Fruit fly (Drosophila melanogaster) whole organism, wandering third instar larva: ENCODE measurements around the gene CG6966.

Source experiments
- Abd-B ChIP-seq: fragments of >200 bp; optimal IDR thresholded peaks from 2 replicates; lab custom pipeline; 2017; ENCODE audit warnings: missing biosample characterization, missing genetic modification characterization
- CG32264 ChIP-seq: fragments of 200-800 bp; sonication (Bioruptor generic); optimal IDR thresholded peaks from 2 replicates; lab custom pipeline; 2016; ENCODE audit warnings: missing biosample characterization, missing genetic modification characterization
- CrebA ChIP-seq: fragments of 200-800 bp; sonication (Bioruptor generic); optimal IDR thresholded peaks from 2 replicates; lab custom pipeline; 2016; ENCODE audit warnings: missing biosample characterization, mild to moderate bottlenecking, missing genetic modification characterization, borderline replicate concordance
- Dfd ChIP-seq: fragments of >200 bp; optimal IDR thresholded peaks from 2 replicates; lab custom pipeline; 2017; ENCODE audit warnings: missing biosample characterization, missing genetic modification characterization
- Dif ChIP-seq: fragments of 200-275, 200-300 bp; sonication (Bioruptor generic); optimal IDR thresholded peaks from 2 replicates; lab custom pipeline; 2018; ENCODE audit warnings: missing biosample characterization, missing genetic modification characterization; ENCODE audit not compliant: partially characterized antibody
- HLH106 ChIP-seq: fragments of 200-800 bp; optimal IDR thresholded peaks from 3 replicates; lab custom pipeline; 2019; ENCODE audit warnings: missing biosample characterization, mild to moderate bottlenecking, missing genetic modification characterization, moderate library complexity
- Hnf4 ChIP-seq: fragments of 200-800 bp; sonication (Bioruptor generic); optimal IDR thresholded peaks from 2 replicates; lab custom pipeline; 2016; ENCODE audit warnings: missing biosample characterization, mild to moderate bottlenecking, missing genetic modification characterization
- Hr78 ChIP-seq: fragments of >200 bp; optimal IDR thresholded peaks from 2 replicates; lab custom pipeline; 2017; ENCODE audit warnings: missing biosample characterization, missing genetic modification characterization
- Hr83 ChIP-seq: fragments of 200-300 bp; sonication (Bioruptor generic); optimal IDR thresholded peaks from 2 replicates; lab custom pipeline; 2016; ENCODE audit warnings: missing biosample characterization, mild to moderate bottlenecking, missing genetic modification characterization, moderate library complexity; ENCODE audit not compliant: poor library complexity, severe bottlenecking
- Jra ChIP-seq: sonication (Bioruptor generic); optimal IDR thresholded peaks from 2 replicates; lab custom pipeline; 2016; ENCODE audit warnings: missing biosample characterization, missing genetic modification characterization
- Mio ChIP-seq: sonication (Bioruptor generic); optimal IDR thresholded peaks from 2 replicates; lab custom pipeline; 2016; ENCODE audit warnings: missing biosample characterization, missing genetic modification characterization
- N ChIP-seq: fragments of >200 bp; optimal IDR thresholded peaks from 2 replicates; lab custom pipeline; 2018; ENCODE audit warnings: missing biosample characterization, missing external identifiers, missing genetic modification characterization
- OdsH ChIP-seq: fragments of 200-800 bp; sonication (Bioruptor generic); optimal IDR thresholded peaks from 2 replicates; lab custom pipeline; 2016; ENCODE audit warnings: missing biosample characterization, mild to moderate bottlenecking, missing genetic modification characterization
- Sp1 ChIP-seq: fragments of 200-800 bp; sonication (Bioruptor generic); optimal IDR thresholded peaks from 3 replicates; lab custom pipeline; 2019; ENCODE audit warnings: missing biosample characterization, mild to moderate bottlenecking, missing genetic modification characterization, moderate library complexity
- Vsx2 ChIP-seq: fragments of 200-300, 225-300 bp; sonication (Bioruptor generic); optimal IDR thresholded peaks from 2 replicates; lab custom pipeline; 2018; ENCODE audit warnings: missing biosample characterization, missing genetic modification characterization; ENCODE audit not compliant: partially characterized antibody
- br ChIP-seq: fragments of 200-800 bp; sonication (Bioruptor generic); optimal IDR thresholded peaks from 2 replicates; lab custom pipeline; 2016; ENCODE audit warnings: missing biosample characterization, missing genetic modification characterization
- brk ChIP-seq: fragments of 200-800 bp; sonication (Bioruptor generic); optimal IDR thresholded peaks from 2 replicates; lab custom pipeline; 2016; ENCODE audit warnings: missing biosample characterization, mild to moderate bottlenecking, missing genetic modification characterization
- dl ChIP-seq, 2 experiments: fragments of 175-275, 200-275 bp in 1 of 2; fragments of 200-275 bp in 1 of 2; sonication (Bioruptor generic); optimal IDR thresholded peaks; lab custom pipeline; 2018; ENCODE audit warnings: mild to moderate bottlenecking in 2 of 2, missing biosample characterization in 2 of 2, missing genetic modification characterization in 2 of 2, moderate library complexity in 2 of 2; ENCODE audit not compliant: partially characterized antibody in 2 of 2, insufficient read depth in 1 of 2
- dmrt93B ChIP-seq: fragments of 200-800 bp; sonication (Bioruptor generic); optimal IDR thresholded peaks from 2 replicates; lab custom pipeline; 2018; ENCODE audit warnings: missing biosample characterization, mild to moderate bottlenecking, missing genetic modification characterization
- dsf ChIP-seq: sonication (Bioruptor generic); optimal IDR thresholded peaks from 2 replicates; lab custom pipeline; 2016; ENCODE audit warnings: missing biosample characterization, missing genetic modification characterization, borderline replicate concordance
- foxo ChIP-seq, 2 experiments: fragments of 200-800 bp; sonication (Bioruptor generic); optimal IDR thresholded peaks; 2 replicates in 1 of 2; 3 replicates in 1 of 2; lab custom pipeline; 2016 to 2017; ENCODE audit warnings: missing biosample characterization in 2 of 2, missing genetic modification characterization in 2 of 2
- fru ChIP-seq: fragments of 200-800 bp; sonication (Bioruptor generic); optimal IDR thresholded peaks from 3 replicates; lab custom pipeline; 2016; ENCODE audit warnings: missing biosample characterization, mild to moderate bottlenecking, missing genetic modification characterization
- h ChIP-seq: fragments of 200-800 bp; sonication (Bioruptor generic); optimal IDR thresholded peaks from 3 replicates; lab custom pipeline; 2016; ENCODE audit warnings: missing biosample characterization, mild to moderate bottlenecking, missing genetic modification characterization
- jim ChIP-seq: fragments of 175-275, 200-325 bp; sonication (Bioruptor generic); optimal IDR thresholded peaks from 2 replicates; lab custom pipeline; 2016; ENCODE audit warnings: missing biosample characterization, mild to moderate bottlenecking, missing genetic modification characterization
- lola ChIP-seq: fragments of >200 bp; optimal IDR thresholded peaks from 2 replicates; lab custom pipeline; 2017; ENCODE audit warnings: missing biosample characterization, missing genetic modification characterization
- psq ChIP-seq: fragments of 200-800 bp; sonication (Bioruptor generic); optimal IDR thresholded peaks from 3 replicates; lab custom pipeline; 2017; ENCODE audit warnings: missing biosample characterization, mild to moderate bottlenecking, missing genetic modification characterization, moderate library complexity
- sv ChIP-seq: fragments of 200-800 bp; sonication (Bioruptor generic); optimal IDR thresholded peaks from 3 replicates; lab custom pipeline; 2016; ENCODE audit warnings: missing biosample characterization, missing genetic modification characterization
- tai ChIP-seq: sonication (Bioruptor generic); optimal IDR thresholded peaks from 2 replicates; lab custom pipeline; 2016; ENCODE audit warnings: missing biosample characterization, missing genetic modification characterization
- usp ChIP-seq: fragments of >200 bp; optimal IDR thresholded peaks from 2 replicates; lab custom pipeline; 2017; ENCODE audit warnings: missing biosample characterization, missing genetic modification characterization
- woc ChIP-seq: sonication (Bioruptor generic); optimal IDR thresholded peaks from 2 replicates; lab custom pipeline; 2016; ENCODE audit warnings: missing biosample characterization, mild to moderate bottlenecking, missing genetic modification characterization

Gene CG6966

DNA sequence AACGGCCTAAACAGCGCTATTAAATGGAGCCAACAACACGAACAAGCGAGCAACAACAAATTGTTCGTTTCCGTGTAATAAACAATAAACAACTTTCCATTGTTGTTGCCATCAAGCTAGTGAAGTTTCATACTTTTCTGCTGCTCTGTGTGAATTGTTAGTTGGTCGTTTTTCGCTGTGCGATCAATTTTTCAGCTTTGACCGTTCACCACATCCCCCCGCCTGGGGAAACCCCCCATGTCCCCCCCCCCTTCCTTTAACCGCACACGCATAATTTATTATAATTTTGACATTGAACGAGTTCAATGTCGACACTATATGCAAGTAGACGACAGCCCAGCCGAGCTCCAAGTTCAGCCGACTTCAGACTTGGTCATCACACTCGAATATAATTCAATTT lies 8.4 kb downstream of the CG6966 start:
- TF ChIP-seq sv (GFP tag; lab: Kevin White, UChicago) = no peak
- TF ChIP-seq dsf = no peak
- TF ChIP-seq dl (GFP tag; optimal IDR thresholded peaks at IDR 0.05; lab: Kevin White, UChicago; ENCODE audit: insufficient read depth in 1 of 2, partially characterized antibody in 2 of 2) = no peak
- no peak for TF ChIP-seq woc (GFP tag; lab: Kevin White, UChicago)
- TF ChIP-seq Hnf4 = no peak
- TF ChIP-seq fru (GFP tag; lab: Kevin White, UChicago) = no peak

DNA sequence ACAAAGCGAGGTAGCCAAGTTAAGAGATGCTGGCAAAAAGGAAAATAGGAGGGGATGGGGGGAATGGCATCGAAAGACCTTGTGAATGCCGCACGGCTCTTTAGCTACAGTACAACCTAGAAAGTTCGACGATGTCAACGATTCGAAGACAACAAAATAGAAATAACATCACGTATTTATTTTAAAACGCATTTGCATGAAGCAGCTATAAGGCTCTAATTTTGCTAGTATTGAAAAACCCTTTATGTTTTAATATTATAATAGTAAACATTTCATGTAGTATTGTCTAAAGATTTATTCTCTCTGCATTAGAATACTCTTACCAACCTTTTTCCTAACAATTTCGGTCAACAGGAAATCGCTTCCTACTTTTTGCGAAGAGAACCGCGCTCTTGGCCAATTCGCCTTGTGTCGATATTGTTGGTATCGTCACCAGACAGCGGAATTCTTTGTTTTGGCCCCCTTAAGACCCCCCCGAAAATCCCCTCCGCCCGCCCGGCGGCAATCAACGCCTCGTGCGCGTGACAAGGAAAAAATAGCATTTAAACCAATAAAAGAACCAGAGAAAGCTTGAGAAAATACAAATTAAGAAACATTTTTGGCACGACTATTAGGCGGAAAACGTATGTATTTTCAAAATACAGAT lies 10.8 kb downstream of the CG6966 start:
- TF ChIP-seq h (GFP tag; lab: Kevin White, UChicago) = peak; percentile 48
- no peak for TF ChIP-seq Abd-B (GFP tag; lab: Kevin White, UChicago)
- TF ChIP-seq HLH106 (tag; lab: Kevin White, UChicago) = no peak
- TF ChIP-seq CG32264 = no peak
- TF ChIP-seq foxo (GFP tag; optimal IDR thresholded peaks at IDR 0.05; lab: Kevin White, UChicago) = peak in 1 of 2 experiments; percentile 4

DNA sequence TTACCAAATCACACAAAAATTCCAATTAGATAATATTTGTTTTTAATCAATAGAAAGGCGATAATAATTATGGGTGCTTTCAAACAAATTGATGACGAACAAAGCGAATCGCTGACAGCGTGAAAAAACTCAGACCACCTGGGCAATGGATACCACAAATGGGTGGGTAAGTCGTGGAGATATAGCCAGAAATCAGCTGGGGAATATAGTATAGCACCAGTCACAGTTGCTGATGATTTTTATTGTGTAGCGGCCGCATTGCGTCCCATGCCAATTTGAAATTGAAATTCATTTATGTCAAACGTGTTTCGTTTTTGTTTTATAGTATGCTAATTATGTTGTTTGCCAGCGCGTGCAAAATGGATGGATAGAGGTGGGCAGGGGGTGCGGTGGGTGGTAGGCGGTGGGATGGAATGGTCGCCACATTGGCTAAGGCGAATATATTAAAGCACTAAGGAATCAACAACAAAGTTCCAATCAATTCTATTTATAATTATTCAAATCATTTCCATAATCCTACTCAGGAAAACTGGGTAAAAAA lies 11.7 kb downstream of the CG6966 start:
- no peak for TF ChIP-seq N
- no peak for TF ChIP-seq sv (GFP tag; lab: Kevin White, UChicago)

DNA sequence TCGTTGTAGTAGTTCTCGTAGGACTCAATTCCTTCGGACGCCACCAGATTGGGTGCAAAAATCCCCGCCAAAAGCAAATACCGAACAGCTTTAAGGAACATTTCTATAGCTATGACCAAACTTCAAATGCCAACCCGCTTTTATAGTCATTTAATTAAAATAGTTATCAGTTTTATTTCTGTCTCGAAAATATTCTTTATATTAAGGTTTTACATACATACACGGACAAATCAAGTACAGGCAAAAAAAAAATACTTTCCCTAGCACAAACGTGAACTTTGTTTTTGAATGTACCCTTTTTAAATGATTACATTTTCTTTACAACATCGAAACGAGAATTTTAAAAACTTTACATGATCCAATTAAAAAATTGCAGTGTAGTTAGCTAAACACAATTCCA lies 16.2 kb downstream of the CG6966 start, which contains the start of gene CG6974:
Gene CG6974 (minus strand): TSS at position 101 of the 400 bp plus-strand sequence.
- no peak for TF ChIP-seq brk
- no peak for TF ChIP-seq Sp1
- TF ChIP-seq OdsH (GFP tag; lab: Kevin White, UChicago) = no peak
- TF ChIP-seq N = no peak
- no peak for TF ChIP-seq CrebA

DNA sequence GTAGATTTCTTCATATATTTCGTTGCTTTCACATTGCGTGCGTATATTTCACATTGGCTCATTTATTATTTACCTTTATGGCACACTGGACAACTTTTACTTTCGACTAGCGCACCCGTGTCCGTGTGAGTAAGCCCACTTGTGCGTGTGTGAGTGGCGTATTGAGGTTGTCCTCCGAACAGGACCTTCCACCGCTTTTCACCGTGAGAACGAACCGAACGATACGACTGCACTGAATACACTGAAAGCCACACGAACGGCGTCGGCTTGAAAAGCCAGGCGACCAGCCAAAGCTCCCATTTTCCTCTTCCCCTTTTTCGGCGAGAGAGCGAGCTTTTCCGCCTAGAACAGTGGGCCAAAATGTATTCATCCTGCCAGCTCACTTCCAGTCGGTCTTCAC lies 18.5 kb downstream of the CG6966 start, which contains the start of gene dpr9:
Gene dpr9 (minus strand): TSS at position 244 of the 400 bp plus-strand sequence.
- TF ChIP-seq Hnf4 = no peak
- no peak for TF ChIP-seq Vsx2 (GFP tag; lab: Kevin White, UChicago)
- no peak for TF ChIP-seq Sp1
- no peak for TF ChIP-seq Hr83
- TF ChIP-seq h (GFP tag; lab: Kevin White, UChicago) = no peak
- TF ChIP-seq HLH106 (tag; lab: Kevin White, UChicago) = no peak
- no peak for TF ChIP-seq lola
- no peak for TF ChIP-seq dl (GFP tag; optimal IDR thresholded peaks at IDR 0.05; lab: Kevin White, UChicago; ENCODE audit: insufficient read depth in 1 of 2, partially characterized antibody in 2 of 2)
- TF ChIP-seq usp = no peak
- no peak for TF ChIP-seq jim
- TF ChIP-seq dmrt93B (GFP tag; lab: Kevin White, UChicago) = no peak
- no peak for TF ChIP-seq woc (GFP tag; lab: Kevin White, UChicago)
- TF ChIP-seq Dif (GFP tag; lab: Kevin White, UChicago) = no peak
- no peak for TF ChIP-seq br (GFP tag; lab: Kevin White, UChicago)
- no peak for TF ChIP-seq Dfd
- no peak for TF ChIP-seq Jra
- no peak for TF ChIP-seq CG32264
- TF ChIP-seq tai (GFP tag; lab: Kevin White, UChicago) = no peak
- TF ChIP-seq CrebA = no peak

DNA sequence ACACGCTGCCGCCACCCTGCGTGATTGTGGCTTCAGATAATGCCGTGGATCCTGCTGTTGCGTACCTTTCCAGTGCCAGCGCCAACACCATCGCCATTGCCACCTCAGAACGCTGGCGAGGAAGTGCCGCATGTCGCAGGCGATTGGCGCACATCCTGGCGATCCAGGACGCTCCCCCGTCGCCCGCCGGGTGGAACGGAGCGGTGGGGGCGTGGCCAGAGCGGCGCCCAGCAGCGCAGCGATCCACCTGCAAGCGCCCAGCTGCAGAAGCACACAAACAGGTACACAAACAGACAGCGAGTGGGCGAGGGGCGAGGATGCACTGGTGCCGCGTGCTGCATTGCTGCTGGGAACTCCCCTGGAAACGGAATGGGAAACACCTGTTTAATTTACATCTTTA lies 38.2 kb downstream of the CG6966 start:
- TF ChIP-seq Mio (GFP tag; lab: Kevin White, UChicago) (no peak), Dfd (peak; percentile 97)

DNA sequence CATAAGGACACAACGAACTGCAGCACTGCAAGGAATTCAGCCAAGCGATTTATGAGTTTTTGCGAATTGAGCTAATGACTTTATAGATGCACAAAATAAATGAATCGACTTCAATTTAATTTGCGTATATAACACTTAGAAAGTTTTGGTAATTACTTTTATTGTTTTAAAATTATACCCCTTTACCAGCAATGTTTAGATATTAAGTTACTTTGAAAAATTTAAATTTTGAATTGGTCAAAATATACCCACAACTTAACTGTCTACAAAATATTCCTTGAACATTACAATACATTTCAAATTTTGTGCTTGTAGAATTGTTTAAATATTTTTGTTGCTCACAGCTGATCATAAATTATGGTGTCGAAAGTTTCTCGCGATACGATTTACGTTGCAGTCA lies 58.4 kb downstream of the CG6966 start, which contains the start of gene RpL10Aa:
Gene RpL10Aa (plus strand): TSS at position 301 of the 400 bp plus-strand sequence.
- no peak for TF ChIP-seq Mio (GFP tag; lab: Kevin White, UChicago)
- no peak for TF ChIP-seq psq
- no peak for TF ChIP-seq fru (GFP tag; lab: Kevin White, UChicago)
- no peak for TF ChIP-seq Hr83
- no peak for TF ChIP-seq dsf
- TF ChIP-seq Abd-B (GFP tag; lab: Kevin White, UChicago) = no peak
- TF ChIP-seq Hr78 = no peak
- TF ChIP-seq N = no peak
- no peak for TF ChIP-seq lola
- TF ChIP-seq dl (GFP tag; optimal IDR thresholded peaks at IDR 0.05; lab: Kevin White, UChicago; ENCODE audit: insufficient read depth in 1 of 2, partially characterized antibody in 2 of 2) = no peak
- TF ChIP-seq, all 38 proteins: peak for 0
